Worm (Caenorhabditis elegans): ENCODE measurements around the gene mrps-12.

Gene mrps-12

DNA sequence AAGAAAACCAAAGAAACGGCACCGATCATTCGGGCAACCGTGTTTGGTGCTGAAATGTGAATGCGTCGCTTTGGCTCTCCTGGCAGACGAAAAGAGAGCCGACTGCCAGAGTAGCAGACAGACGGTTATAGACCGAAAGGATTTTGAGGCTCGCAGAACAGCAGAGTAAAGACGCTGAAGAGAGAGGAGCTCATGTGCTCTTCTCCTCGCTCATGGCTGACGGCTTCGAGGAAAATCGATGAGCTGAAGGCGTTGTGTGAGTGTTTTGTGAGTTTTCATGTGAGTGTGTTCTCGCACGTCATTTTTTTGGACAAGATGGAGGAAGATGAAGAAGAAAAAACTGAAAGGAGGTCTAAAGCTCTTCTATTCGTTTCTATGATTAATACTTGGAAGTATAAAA lies 9.1 kb upstream of the mrps-12 start, which contains the start of gene sbt-1 (continued):
- TF ChIP-seq nhr-90 (tag; optimal IDR thresholded peaks at IDR 0.05; ENCODE audit: poor library complexity), result no peak
- no peak for TF ChIP-seq zip-4 (GFP tag; optimal IDR thresholded peaks at IDR 0.05)
- peak; percentile 11 for TF ChIP-seq skn-1 (tag; optimal IDR thresholded peaks at IDR 0.05)
- no peak for TF ChIP-seq tlp-1 (tag; optimal IDR thresholded peaks at IDR 0.05)
- TF ChIP-seq F16B12.6 (tag; optimal IDR thresholded peaks at IDR 0.05), result peak; percentile 2
- TF ChIP-seq lin-15B (tag; optimal IDR thresholded peaks at IDR 0.05), result peak; percentile 23
- TF ChIP-seq ceh-63 (GFP tag; optimal IDR thresholded peaks at IDR 0.05), result no peak
- TF ChIP-seq nhr-237 (tag; optimal IDR thresholded peaks at IDR 0.05), result no peak
- TF ChIP-seq lsy-2 (tag; optimal IDR thresholded peaks at IDR 0.05), result peak; percentile 46 to 79
- no peak for TF ChIP-seq Y116A8C.19 (tag; optimal IDR thresholded peaks at IDR 0.05; ENCODE audit: borderline replicate concordance)
- peak in 1 of 2 experiments; percentile 63 for TF ChIP-seq lin-35 (GFP tag; optimal IDR thresholded peaks at IDR 0.05)
- no peak for TF ChIP-seq pqm-1 (tag; optimal IDR thresholded peaks at IDR 0.05)
- no peak for TF ChIP-seq pag-3 (tag; optimal IDR thresholded peaks at IDR 0.05; ENCODE audit: borderline replicate concordance, insufficient read depth)
- TF ChIP-seq ces-1 (GFP tag; optimal IDR thresholded peaks at IDR 0.05), result peak; percentile 55
- TF ChIP-seq nhr-77 (tag; optimal IDR thresholded peaks at IDR 0.05), result no peak
- no peak for TF ChIP-seq sptf-1 (tag; optimal IDR thresholded peaks at IDR 0.05)
- TF ChIP-seq alr-1 (tag; optimal IDR thresholded peaks at IDR 0.05; ENCODE audit: borderline replicate concordance), result no peak
- peak; percentile 37 for TF ChIP-seq fos-1 (tag; optimal IDR thresholded peaks at IDR 0.05)
- TF ChIP-seq ceh-88 (GFP tag; IDR thresholded peaks at IDR 0.05), result no peak
- no peak for TF ChIP-seq mab-9 (GFP tag; IDR thresholded peaks at IDR 0.05)
- TF ChIP-seq isw-1 (GFP tag; IDR thresholded peaks at IDR 0.05), result peak; percentile 69
- TF ChIP-seq xbp-1 (tag; optimal IDR thresholded peaks at IDR 0.05), result peak; percentile 23
- peak; percentile 75 for TF ChIP-seq fkh-10 (GFP tag; optimal IDR thresholded peaks at IDR 0.05)
- no peak for TF ChIP-seq aha-1 (tag; optimal IDR thresholded peaks at IDR 0.05)
- peak; percentile 38 for TF ChIP-seq dsc-1 (tag; optimal IDR thresholded peaks at IDR 0.05)
- TF ChIP-seq vab-15 (tag; optimal IDR thresholded peaks at IDR 0.05), result no peak
- TF ChIP-seq nhr-19 (GFP tag; conservative IDR thresholded peaks at IDR 0.05), result peak; percentile 12; the same call in 1 of the 2 replicates
- TF ChIP-seq mef-2 (tag; optimal IDR thresholded peaks at IDR 0.05), result no peak
- TF ChIP-seq efl-3 (GFP tag; optimal IDR thresholded peaks at IDR 0.05), result no peak
- peak; percentile 5 for TF ChIP-seq nhr-20 (tag; optimal IDR thresholded peaks at IDR 0.05)
- peak; percentile 2 for TF ChIP-seq zag-1 (tag; optimal IDR thresholded peaks at IDR 0.05)
- TF ChIP-seq nhr-28 (tag; optimal IDR thresholded peaks at IDR 0.05), result no peak
- no peak for TF ChIP-seq hlh-4 (tag; optimal IDR thresholded peaks at IDR 0.05)
- TF ChIP-seq lin-39 (tag; optimal IDR thresholded peaks at IDR 0.05), result no peak
- no peak for TF ChIP-seq ztf-11 (tag; optimal IDR thresholded peaks at IDR 0.05)
- TF ChIP-seq nhr-71 (tag; optimal IDR thresholded peaks at IDR 0.05), result peak; percentile 75
- TF ChIP-seq grh-1 (GFP tag; IDR thresholded peaks at IDR 0.05), result no peak
- TF ChIP-seq unc-30 (tag; optimal IDR thresholded peaks at IDR 0.05), result no peak
- peak; percentile 78 for TF ChIP-seq swsn-7 (tag; optimal IDR thresholded peaks at IDR 0.05)
- peak; percentile 78 for TF ChIP-seq nhr-47 (tag; optimal IDR thresholded peaks at IDR 0.05)
- TF ChIP-seq egl-13 (tag; optimal IDR thresholded peaks at IDR 0.05), result peak; percentile 30
- TF ChIP-seq tbx-2 (tag; optimal IDR thresholded peaks at IDR 0.05), result peak; percentile 63
- TF ChIP-seq nhr-11 (tag; optimal IDR thresholded peaks at IDR 0.05), result no peak
- TF ChIP-seq elt-3 (tag; optimal IDR thresholded peaks at IDR 0.05), result no peak
- peak; percentile 18 for TF ChIP-seq snpc-4 (tag; optimal IDR thresholded peaks at IDR 0.05)
- TF ChIP-seq pax-3 (tag; optimal IDR thresholded peaks at IDR 0.05), result peak; percentile 62
- TF ChIP-seq C04F5.9 (tag; optimal IDR thresholded peaks at IDR 0.05), result no peak
- TF ChIP-seq sox-4 (tag; optimal IDR thresholded peaks at IDR 0.05), result no peak
- peak in 1 of 2 experiments; percentile 45 for TF ChIP-seq mdl-1 (tag; optimal IDR thresholded peaks at IDR 0.05)
- no peak for TF ChIP-seq egl-27 (tag; optimal IDR thresholded peaks at IDR 0.05)
- TF ChIP-seq hpl-2 (GFP tag; optimal IDR thresholded peaks at IDR 0.05), result no peak
- no peak for TF ChIP-seq C34B4.2 (tag; optimal IDR thresholded peaks at IDR 0.05)
